In genomic region chr3L:17438872-17439495, dm6 we compare ENCODE assay signal across 2 fruit fly cellular contexts.
TF ChIP-seq lines count a peak whose summit lies in the region.

Gene CG18265, plus strand, starts transcription at chr3L:17439401.

- TF ChIP-seq CTCF in whole organism, embryonic (GFP tag; optimal IDR thresholded peaks at IDR 0.05; lab: Kevin White, UChicago): no peak

TF ChIP-seq in whole organism, embryonic, 481 proteins besides CTCF, POLR2A, EP300 and RAD21 (continues in another document):
- TF ChIP-seq CG42726 (GFP tag; IDR thresholded peaks at IDR 0.05; lab: Robert Waterston, UW; ENCODE audit: partially characterized antibody) (0 out of 2 replicates have a peak, but pooled peaks have one; percentile 30), H15 (GFP tag; IDR thresholded peaks at IDR 0.05; lab: Robert Waterston, UW) (no peak), Atf6 (GFP tag; IDR thresholded peaks at IDR 0.05; lab: Robert Waterston, UW) (no peak), ERR (GFP tag; optimal IDR thresholded peaks at IDR 0.05; lab: Kevin White, UChicago) (no peak), CrebB (tag; optimal IDR thresholded peaks at IDR 0.05; lab: Kevin White, UChicago) (no peak), CG15269 (tag; optimal IDR thresholded peaks at IDR 0.05; lab: Kevin White, UChicago) (no peak), vnd (GFP tag; IDR thresholded peaks at IDR 0.05; lab: Robert Waterston, UW; ENCODE audit: partially characterized antibody) (0 out of 3 replicates have a peak, but pooled peaks have one; percentile 12), Jarid2 (GFP tag; optimal IDR thresholded peaks at IDR 0.05; lab: Kevin White, UChicago) (peak; percentile 38), unc-4 (GFP tag; IDR thresholded peaks at IDR 0.05; lab: Robert Waterston, UW; ENCODE audit: partially characterized antibody) (no peak), seq (GFP tag; IDR thresholded peaks at IDR 0.05; lab: Robert Waterston, UW) (peak; percentile 37; the same call in 1 of the 2 replicates), hkb (optimal IDR thresholded peaks at IDR 0.05; lab: Kevin White, UChicago) (no peak), hkb (GFP tag; IDR thresholded peaks at IDR 0.05; lab: Robert Waterston, UW) (no peak), CG14014 (GFP tag; IDR thresholded peaks at IDR 0.05; lab: Robert Waterston, UW) (no peak), CG15696 (tag; optimal IDR thresholded peaks at IDR 0.05; lab: Kevin White, UChicago) (no peak), Poxn (GFP tag; IDR thresholded peaks at IDR 0.05; lab: Robert Waterston, UW) (no peak), CG10462 (GFP tag; optimal IDR thresholded peaks at IDR 0.05; lab: Kevin White, UChicago) (no peak), Pdp1 (GFP tag; optimal IDR thresholded peaks at IDR 0.05; lab: Kevin White, UChicago) (no peak), scrt (GFP tag; optimal IDR thresholded peaks at IDR 0.05; lab: Kevin White, UChicago) (peak; percentile 91), Trl (optimal IDR thresholded peaks at IDR 0.05; lab: Kevin White, UChicago) (peak; percentile 36 to 52), Trl (GFP tag; optimal IDR thresholded peaks at IDR 0.05; lab: Kevin White, UChicago) (no peak), CG17361 (GFP tag; IDR thresholded peaks at IDR 0.05; lab: Robert Waterston, UW) (peak; percentile 71), Dip2 (GFP tag; IDR thresholded peaks at IDR 0.05; lab: Robert Waterston, UW) (no peak), CG32767 (GFP tag; IDR thresholded peaks at IDR 0.05; lab: Robert Waterston, UW) (no peak), pb (GFP tag; optimal IDR thresholded peaks at IDR 0.05; lab: Kevin White, UChicago) (no peak), tup (GFP tag; optimal IDR thresholded peaks at IDR 0.05; lab: Kevin White, UChicago) (no peak), zen2 (GFP tag; IDR thresholded peaks at IDR 0.05; lab: Robert Waterston, UW; ENCODE audit: partially characterized antibody) (0 out of 3 replicates have a peak, but pooled peaks have one; percentile 22), CG5180 (GFP tag; optimal IDR thresholded peaks at IDR 0.05; lab: Kevin White, UChicago) (peak; percentile 11), schlank (tag; optimal IDR thresholded peaks at IDR 0.05; lab: Kevin White, UChicago) (no peak), chinmo (GFP tag; IDR thresholded peaks at IDR 0.05; lab: Robert Waterston, UW; ENCODE audit: partially characterized antibody) (0 out of 4 replicates have a peak, but pooled peaks have one; percentile 35), CG8290 (GFP tag; optimal IDR thresholded peaks at IDR 0.05; lab: Kevin White, UChicago) (no peak), CG8290 (tag; optimal IDR thresholded peaks at IDR 0.05; lab: Kevin White, UChicago) (peak in 1 of 2 experiments; percentile 5), Deaf1 (tag; optimal IDR thresholded peaks at IDR 0.05; lab: Kevin White, UChicago) (peak; percentile 49), CG32532 (GFP tag; IDR thresholded peaks at IDR 0.05; lab: Robert Waterston, UW) (0 out of 2 replicates have a peak, but pooled peaks have one; percentile 25), nerfin-1 (tag; optimal IDR thresholded peaks at IDR 0.05; lab: Kevin White, UChicago) (peak; percentile 49), CG2678 (tag; optimal IDR thresholded peaks at IDR 0.05; lab: Kevin White, UChicago) (no peak), Bgb (GFP tag; IDR thresholded peaks at IDR 0.05; lab: Robert Waterston, UW; ENCODE audit: partially characterized antibody) (no peak), kah (GFP tag; optimal IDR thresholded peaks at IDR 0.05; lab: Kevin White, UChicago) (no peak), CG13287 (GFP tag; IDR thresholded peaks at IDR 0.05; lab: Robert Waterston, UW; ENCODE audit: partially characterized antibody) (no peak), inv (GFP tag; IDR thresholded peaks at IDR 0.05; lab: Robert Waterston, UW; ENCODE audit: partially characterized antibody) (no peak), onecut (GFP tag; IDR thresholded peaks at IDR 0.05; lab: Robert Waterston, UW) (0 out of 2 replicates have a peak, but pooled peaks have one; percentile 5), dimm (GFP tag; IDR thresholded peaks at IDR 0.05; lab: Robert Waterston, UW) (no peak), ewg (GFP tag; optimal IDR thresholded peaks at IDR 0.05; lab: Kevin White, UChicago) (peak; percentile 30), CG8478 (optimal IDR thresholded peaks at IDR 0.05; lab: Kevin White, UChicago) (no peak)

TF ChIP-seq in whole organism, prepupa, 60 proteins besides CTCF, POLR2A, EP300 and RAD21:
- TF ChIP-seq Ets21C (GFP tag; optimal IDR thresholded peaks at IDR 0.05; lab: Kevin White, UChicago) (no peak), CG6276 (GFP tag; optimal IDR thresholded peaks at IDR 0.05; lab: Kevin White, UChicago) (no peak), achi (GFP tag; optimal IDR thresholded peaks at IDR 0.05; lab: Kevin White, UChicago) (no peak), eg (GFP tag; IDR thresholded peaks at IDR 0.05; lab: Robert Waterston, UW) (no peak), vri (GFP tag; optimal IDR thresholded peaks at IDR 0.05; lab: Kevin White, UChicago) (no peak), dac (GFP tag; optimal IDR thresholded peaks at IDR 0.05; lab: Kevin White, UChicago) (no peak), CG31627 (GFP tag; optimal IDR thresholded peaks at IDR 0.05; lab: Kevin White, UChicago) (no peak), CG7368 (GFP tag; optimal IDR thresholded peaks at IDR 0.05; lab: Kevin White, UChicago) (peak; percentile 4), CG8319 (GFP tag; optimal IDR thresholded peaks at IDR 0.05; lab: Kevin White, UChicago) (no peak)
TF ChIP-seq in whole organism, prepupa: peak in this region for 1.
